Fruit fly (Drosophila melanogaster) S2 (cell line): ENCODE data around the gene aru.

Experiments
- CG8478 ChIP-seq: fragments of >200 bp; optimal IDR thresholded peaks from 2 replicates; lab custom pipeline; 2018
- CTCF ChIP-seq, 2 experiments: fragments of >200 bp; optimal IDR thresholded peaks; 2 replicates each; lab custom pipeline; 2018

DNA sequence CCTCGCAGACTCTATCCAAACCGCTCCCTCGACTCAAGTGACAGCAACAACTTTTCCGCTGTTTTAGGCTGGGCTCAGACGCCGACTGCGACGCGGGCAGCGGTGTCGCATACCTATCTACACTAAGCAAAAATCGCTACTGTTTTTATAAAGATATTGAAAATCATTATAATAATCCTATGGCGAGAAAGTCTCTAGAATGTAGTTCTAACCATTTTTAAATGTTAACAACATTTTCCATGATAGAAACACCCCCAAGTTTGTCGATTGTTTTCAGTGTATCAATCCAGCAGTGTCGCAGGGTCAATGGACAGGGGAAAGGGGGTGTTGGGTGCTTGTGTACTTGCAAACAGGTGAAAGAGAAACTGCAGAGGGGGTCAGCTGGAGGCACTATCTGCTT, 2.3 kb downstream of the aru start:
- no peak for TF ChIP-seq CTCF (optimal IDR thresholded peaks at IDR 0.05; lab: Kevin White, UChicago)
- no peak for TF ChIP-seq CG8478
